Worm (Caenorhabditis elegans) whole organism, L4 larva: ENCODE data around the gene mtp-18.
A peak's percentile ranks its signal among the peaks of the same experiment; 100 is the strongest.

Experiments
- D1046.2 ChIP-seq: fragments of 200-800 bp; sonication (Bioruptor generic); IDR thresholded peaks from 2 replicates; pipeline ENCODE4 v1.3.6; 2022; ENCODE audit warnings: missing genetic modification characterization, missing compliant biosample characterization
- F37D6.2 ChIP-seq: sonication (generic microtip); optimal IDR thresholded peaks from 2 replicates; lab custom pipeline; 2016; ENCODE audit warnings: mild to moderate bottlenecking, missing genetic modification characterization, missing compliant biosample characterization
- F49E8.2 ChIP-seq: sonication (generic microtip); optimal IDR thresholded peaks from 2 replicates; lab custom pipeline; 2016; ENCODE audit warnings: missing compliant biosample characterization, mild to moderate bottlenecking, missing genetic modification characterization, borderline replicate concordance
- T20F7.1 ChIP-seq: fragments of 200-800 bp; sonication (Bioruptor generic); optimal IDR thresholded peaks from 2 replicates; lab custom pipeline; 2018; ENCODE audit warnings: mild to moderate bottlenecking, missing genetic modification characterization, missing compliant biosample characterization
- ZK337.2 ChIP-seq: fragments of 200-800 bp; sonication (Bioruptor generic); IDR thresholded peaks from 2 replicates; pipeline ENCODE4 v1.3.6; 2022; ENCODE audit warnings: missing genetic modification reagents, missing genetic modification characterization, missing compliant biosample characterization
- aha-1 ChIP-seq: fragments of 150-350 bp; peaks from one replicate; lab custom pipeline; 2014; ENCODE audit warnings: missing biosample characterization, missing genetic modification characterization
- ama-1 ChIP-seq: fragments of 150-350 bp; optimal IDR thresholded peaks from 2 replicates; lab custom pipeline; 2014; ENCODE audit warnings: inconsistent platforms, mixed read lengths
- arid-1 ChIP-seq: fragments of 200-800 bp; sonication (Bioruptor generic); conservative IDR thresholded peaks from 2 replicates; pipeline ENCODE4 v1.3.6; 2022; ENCODE audit warnings: missing genetic modification reagents, missing genetic modification characterization, missing compliant biosample characterization
- daf-16 ChIP-seq, 3 experiments: sonication (generic microtip); optimal IDR thresholded peaks; 2 replicates each; lab custom pipeline; 2016 to 2017; ENCODE audit warnings: missing genetic modification characterization in 3 of 3, missing genetic modification reagents in 3 of 3, mild to moderate bottlenecking in 2 of 3, missing compliant biosample characterization in 2 of 3, missing biosample characterization in 1 of 3, moderate library complexity in 1 of 3
- daf-8 ChIP-seq: fragments of 200-800 bp; sonication (Bioruptor generic); IDR thresholded peaks from 2 replicates; pipeline ENCODE4 v1.3.6; 2022; ENCODE audit warnings: missing genetic modification characterization, missing compliant biosample characterization
- dmd-6 ChIP-seq: fragments of 200-800 bp; sonication (Bioruptor generic); IDR thresholded peaks from 2 replicates; pipeline ENCODE4 v1.3.6; 2022; ENCODE audit warnings: missing genetic modification reagents, missing genetic modification characterization, missing compliant biosample characterization
- dmd-8 ChIP-seq: fragments of 200-800 bp; sonication (Bioruptor generic); IDR thresholded peaks from 2 replicates; pipeline ENCODE4 v1.3.6; 2022; ENCODE audit warnings: missing genetic modification characterization, missing compliant biosample characterization
- dve-1 ChIP-seq: sonication (generic microtip); optimal IDR thresholded peaks from 2 replicates; lab custom pipeline; 2017; ENCODE audit warnings: antibody characterized with exemption, mild to moderate bottlenecking, missing genetic modification characterization, missing compliant biosample characterization; ENCODE audit not compliant: insufficient read depth
- egl-27 ChIP-seq: sonication (generic microtip); optimal IDR thresholded peaks from 3 replicates; lab custom pipeline; 2017; ENCODE audit warnings: missing biosample characterization, missing genetic modification reagents, missing genetic modification characterization
- hlh-11 ChIP-seq: fragments of 200-800 bp; sonication (Bioruptor generic); optimal IDR thresholded peaks from 2 replicates; lab custom pipeline; 2018; ENCODE audit warnings: mild to moderate bottlenecking, missing genetic modification characterization, missing compliant biosample characterization
- hlh-30 ChIP-seq: sonication (generic microtip); optimal IDR thresholded peaks from 2 replicates; lab custom pipeline; 2017; ENCODE audit warnings: antibody characterized with exemption, mild to moderate bottlenecking, missing genetic modification characterization, missing compliant biosample characterization; ENCODE audit not compliant: insufficient read depth
- hmg-1.1 ChIP-seq: fragments of 200-800 bp; sonication (Bioruptor generic); IDR thresholded peaks from 2 replicates; pipeline ENCODE4 v1.3.6; 2022; ENCODE audit warnings: missing genetic modification reagents, missing genetic modification characterization, missing compliant biosample characterization
- jun-1 ChIP-seq: fragments of 150-350 bp; optimal IDR thresholded peaks from 2 replicates; lab custom pipeline; 2014; ENCODE audit warnings: missing biosample characterization, missing genetic modification reagents, missing genetic modification characterization
- lin-13 ChIP-seq: fragments of 150-350 bp; optimal IDR thresholded peaks from 2 replicates; lab custom pipeline; 2014; ENCODE audit warnings: missing biosample characterization, missing genetic modification reagents, missing genetic modification characterization
- lin-39 ChIP-seq: fragments of 150-350 bp; optimal IDR thresholded peaks from 2 replicates; lab custom pipeline; 2014; ENCODE audit warnings: missing biosample characterization, missing genetic modification reagents, missing genetic modification characterization
- lsy-2 ChIP-seq, 2 experiments: fragments of 150-350 bp in 1 of 2; sonication (generic microtip) in 1 of 2; optimal IDR thresholded peaks; 2 replicates each; lab custom pipeline; 2014 to 2017; ENCODE audit warnings: missing biosample characterization in 2 of 2, missing genetic modification characterization in 2 of 2
- madf-9 ChIP-seq: fragments of 200-800 bp; sonication (Bioruptor generic); conservative IDR thresholded peaks from 2 replicates; pipeline ENCODE4 v1.3.6; 2022; ENCODE audit warnings: missing genetic modification reagents, missing genetic modification characterization, missing compliant biosample characterization
- mdl-1 ChIP-seq, 2 experiments: fragments of 150-350 bp in 1 of 2; sonication (generic microtip) in 1 of 2; optimal IDR thresholded peaks; 2 replicates each; lab custom pipeline; 2014 to 2017; ENCODE audit warnings: missing biosample characterization in 2 of 2, missing genetic modification characterization in 2 of 2
- mdt-29 ChIP-seq: fragments of 200-800 bp; sonication (Bioruptor generic); IDR thresholded peaks from 2 replicates; pipeline ENCODE4 v1.3.6; 2022; ENCODE audit warnings: missing genetic modification reagents, missing genetic modification characterization, missing compliant biosample characterization
- mep-1 ChIP-seq: fragments of 150-350 bp; sonication (generic microtip); optimal IDR thresholded peaks from 3 replicates; lab custom pipeline; 2014; ENCODE audit warnings: missing biosample characterization, missing genetic modification characterization
- mxl-3 ChIP-seq: fragments of 200-800 bp; sonication (Bioruptor generic); optimal IDR thresholded peaks from 2 replicates; lab custom pipeline; 2018; ENCODE audit warnings: mild to moderate bottlenecking, missing genetic modification characterization, missing compliant biosample characterization
- nhr-102 ChIP-seq: sonication (generic microtip); optimal IDR thresholded peaks from 2 replicates; lab custom pipeline; 2016; ENCODE audit warnings: mild to moderate bottlenecking, missing genetic modification characterization, moderate library complexity, missing compliant biosample characterization
- nhr-11 ChIP-seq: fragments of 150-350 bp; optimal IDR thresholded peaks from 2 replicates; lab custom pipeline; 2014; ENCODE audit warnings: missing biosample characterization, missing genetic modification characterization
- nhr-25 ChIP-seq: sonication (generic microtip); optimal IDR thresholded peaks from 2 replicates; lab custom pipeline; 2017; ENCODE audit warnings: missing genetic modification characterization, mild to moderate bottlenecking, missing compliant biosample characterization, antibody characterized with exemption, moderate library complexity, borderline replicate concordance; ENCODE audit not compliant: insufficient read depth
- nhr-28 ChIP-seq: fragments of 150-350 bp; optimal IDR thresholded peaks from 2 replicates; lab custom pipeline; 2014; ENCODE audit warnings: missing biosample characterization, missing genetic modification characterization
- nhr-42 ChIP-seq: fragments of 200-800 bp; sonication (Bioruptor generic); IDR thresholded peaks from 2 replicates; pipeline ENCODE4 v1.3.6; 2022; ENCODE audit warnings: missing genetic modification characterization, missing compliant biosample characterization
- nhr-6 ChIP-seq: fragments of 150-350 bp; optimal IDR thresholded peaks from 2 replicates; lab custom pipeline; 2014; ENCODE audit warnings: missing biosample characterization, missing genetic modification characterization
- nhr-77 ChIP-seq: fragments of 150-350 bp; optimal IDR thresholded peaks from 2 replicates; lab custom pipeline; 2014; ENCODE audit warnings: missing biosample characterization, missing genetic modification characterization
- php-3 ChIP-seq: fragments of 200-800 bp; sonication (Bioruptor generic); IDR thresholded peaks from 2 replicates; pipeline ENCODE4 v1.3.6; 2022; ENCODE audit warnings: missing genetic modification reagents, missing genetic modification characterization, missing compliant biosample characterization
- rbr-2 ChIP-seq: sonication (generic microtip); optimal IDR thresholded peaks from 2 replicates; lab custom pipeline; 2016; ENCODE audit warnings: missing genotype, missing genetic modification characterization, missing compliant biosample characterization
- set-16 ChIP-seq: fragments of 200-800 bp; sonication (Bioruptor generic); IDR thresholded peaks from 2 replicates; pipeline ENCODE4 v1.3.6; 2022; ENCODE audit warnings: missing genetic modification reagents, missing genetic modification characterization, missing compliant biosample characterization
- snpc-4 ChIP-seq: fragments of 150-350 bp; optimal IDR thresholded peaks from 2 replicates; lab custom pipeline; 2014; ENCODE audit warnings: missing biosample characterization, missing genetic modification characterization
- tag-97 ChIP-seq: fragments of 200-800 bp; sonication (Bioruptor generic); IDR thresholded peaks from 2 replicates; pipeline ENCODE4 v1.3.6; 2022; ENCODE audit warnings: missing genetic modification characterization, missing compliant biosample characterization
- unc-62 ChIP-seq, 3 experiments: fragments of 150-350 bp in 1 of 3; sonication (generic microtip); optimal IDR thresholded peaks in 2 of 3; peaks in 1 of 3; 1 replicate in 1 of 3; 2 replicates in 2 of 3; lab custom pipeline; 2014 to 2017; ENCODE audit warnings: missing biosample characterization in 3 of 3, missing genetic modification characterization in 3 of 3, missing genetic modification reagents in 3 of 3, missing genotype in 1 of 3
- vab-7 ChIP-seq: fragments of 200-800 bp; sonication (Bioruptor generic); IDR thresholded peaks from 2 replicates; pipeline ENCODE4 v1.3.6; 2022; ENCODE audit warnings: missing genetic modification reagents, missing genetic modification characterization, missing compliant biosample characterization
- zfp-3 ChIP-seq: fragments of 200-800 bp; sonication (Bioruptor generic); conservative IDR thresholded peaks from 2 replicates; pipeline ENCODE4 v1.3.6; 2022; ENCODE audit warnings: missing genetic modification reagents, missing genetic modification characterization, missing compliant biosample characterization
- zip-11 ChIP-seq: fragments of 200-800 bp; sonication (Bioruptor generic); IDR thresholded peaks from 2 replicates; pipeline ENCODE4 v1.3.6; 2022; ENCODE audit warnings: missing genetic modification characterization, missing compliant biosample characterization
- ztf-11 ChIP-seq: fragments of 150-350 bp; optimal IDR thresholded peaks from 2 replicates; lab custom pipeline; 2014; ENCODE audit warnings: missing biosample characterization, missing genetic modification characterization
- ztf-7 ChIP-seq: fragments of 150-350 bp; optimal IDR thresholded peaks from 2 replicates; lab custom pipeline; 2014; ENCODE audit warnings: missing biosample characterization, missing genetic modification characterization

Gene mtp-18

ce11 chrX:6202809-6203208, 3.4 kb downstream of the mtp-18 start:
- TF ChIP-seq nhr-11 (tag; lab: Kevin White, UChicago) (peak; percentile 1), daf-16 (GFP tag; optimal IDR thresholded peaks at IDR 0.05; lab: Kevin White, UChicago) (peak in 1 of 2 experiments; percentile 23), daf-16 (tag; optimal IDR thresholded peaks at IDR 0.05; lab: Kevin White, UChicago) (no peak), hlh-30 (tag; lab: Kevin White, UChicago) (no peak)

ce11 chrX:6201542-6201941, 4.7 kb downstream of the mtp-18 start:
- TF ChIP-seq mdl-1 (tag; optimal IDR thresholded peaks at IDR 0.05; lab: Kevin White, UChicago), result peak in 1 of 2 experiments; percentile 48
- TF ChIP-seq unc-62 (GFP tag; optimal IDR thresholded peaks at IDR 0.05 in 1 of 2; lab: Kevin White, UChicago), result peak in 1 of 2 experiments; percentile 93
- TF ChIP-seq unc-62 (tag; optimal IDR thresholded peaks at IDR 0.05; lab: Kevin White, UChicago), result no peak
- TF ChIP-seq jun-1 (tag; lab: Kevin White, UChicago), result no peak
- TF ChIP-seq nhr-28, result peak; percentile 58
- TF ChIP-seq zfp-3 (GFP tag; lab: Robert Waterston, UW), result 0 out of 2 replicates have a peak, but pooled peaks have one; percentile 17
- no peak for TF ChIP-seq arid-1 (GFP tag; lab: Robert Waterston, UW)
- no peak for TF ChIP-seq madf-9 (GFP tag; lab: Robert Waterston, UW)
- TF ChIP-seq nhr-42 (GFP tag; lab: Robert Waterston, UW), result no peak
- TF ChIP-seq zip-11 (GFP tag; lab: Robert Waterston, UW), result no peak
- TF ChIP-seq aha-1 (tag; lab: Kevin White, UChicago), result peak; percentile 79
- TF ChIP-seq snpc-4 (tag; lab: Kevin White, UChicago), result no peak
- TF ChIP-seq mdt-29 (GFP tag; lab: Robert Waterston, UW), result no peak
- no peak for TF ChIP-seq nhr-102 (tag; lab: Kevin White, UChicago)
- no peak for TF ChIP-seq ztf-11 (tag; lab: Kevin White, UChicago)
- no peak for TF ChIP-seq F49E8.2 (tag; lab: Kevin White, UChicago)
- TF ChIP-seq tag-97 (GFP tag; lab: Robert Waterston, UW), result no peak
- no peak for TF ChIP-seq dmd-8 (GFP tag; lab: Robert Waterston, UW)
- no peak for TF ChIP-seq dmd-6
- TF ChIP-seq nhr-6 (tag; lab: Kevin White, UChicago), result peak; percentile 2
- TF ChIP-seq php-3 (GFP tag; lab: Robert Waterston, UW), result no peak
- no peak for TF ChIP-seq set-16 (GFP tag; lab: Robert Waterston, UW)
- no peak for TF ChIP-seq vab-7 (GFP tag; lab: Robert Waterston, UW)
- no peak for TF ChIP-seq rbr-2 (tag; lab: Kevin White, UChicago)
- TF ChIP-seq nhr-77, result no peak
- peak; percentile 62 for TF ChIP-seq mep-1 (tag; lab: Kevin White, UChicago)
- no peak for TF ChIP-seq lin-39 (tag; lab: Kevin White, UChicago)
- TF ChIP-seq daf-8 (GFP tag; lab: Robert Waterston, UW), result no peak
- TF ChIP-seq dve-1, result peak; percentile 3
- TF ChIP-seq D1046.2, result no peak
- TF ChIP-seq lsy-2 (tag; optimal IDR thresholded peaks at IDR 0.05; lab: Kevin White, UChicago), result peak in 1 of 2 experiments; percentile 57
- TF ChIP-seq ZK337.2, result no peak
- no peak for TF ChIP-seq nhr-25 (tag; lab: Kevin White, UChicago)
- TF ChIP-seq egl-27 (tag; lab: Kevin White, UChicago), result no peak
- no peak for TF ChIP-seq lin-13 (GFP tag; lab: Kevin White, UChicago)
- TF ChIP-seq ztf-7 (tag; lab: Kevin White, UChicago), result no peak
- peak; percentile 76 for TF ChIP-seq hlh-30 (tag; lab: Kevin White, UChicago)
- no peak for TF ChIP-seq T20F7.1 (GFP tag; lab: Kevin White, UChicago)
- peak; percentile 29 for TF ChIP-seq ama-1 (lab: Kevin White, UChicago)
- TF ChIP-seq F37D6.2 (tag; lab: Kevin White, UChicago), result no peak
- TF ChIP-seq hmg-1.1 (GFP tag; lab: Robert Waterston, UW), result no peak
- TF ChIP-seq mxl-3 (GFP tag; lab: Kevin White, UChicago), result peak; percentile 66
- TF ChIP-seq hlh-11 (tag; lab: Kevin White, UChicago), result peak; percentile 43
